Worm (Caenorhabditis elegans) whole organism, L3 larva: ENCODE results near the gene scav-3.
A peak's percentile ranks its signal among the peaks of the same experiment; 100 is the strongest.

Experiments
- ama-1 ChIP-seq: fragments of 150-350 bp; optimal IDR thresholded peaks from 2 replicates; lab custom pipeline; 2018
- ceh-28 ChIP-seq: fragments of 150-350 bp; optimal IDR thresholded peaks from 2 replicates; lab custom pipeline; 2014; ENCODE audit warnings: missing biosample characterization, missing genetic modification reagents, missing genetic modification characterization
- ceh-82 ChIP-seq: fragments of 150-350 bp; optimal IDR thresholded peaks from 2 replicates; lab custom pipeline; 2014; ENCODE audit warnings: missing biosample characterization, missing genetic modification characterization
- ceh-9 ChIP-seq: sonication (generic microtip); optimal IDR thresholded peaks from 2 replicates; lab custom pipeline; 2018; ENCODE audit warnings: missing biosample characterization, missing genetic modification characterization
- daf-12 ChIP-seq: fragments of 150-350 bp; optimal IDR thresholded peaks from 2 replicates; lab custom pipeline; 2014; ENCODE audit warnings: missing biosample characterization, missing genetic modification reagents, missing genetic modification characterization
- egl-5 ChIP-seq: fragments of 150-350 bp; optimal IDR thresholded peaks from 2 replicates; lab custom pipeline; 2017; ENCODE audit warnings: missing biosample characterization, missing genetic modification reagents, missing genetic modification characterization, inconsistent platforms
- elt-2 ChIP-seq: sonication (generic microtip); optimal IDR thresholded peaks from 2 replicates; lab custom pipeline; 2016; ENCODE audit warnings: missing genetic modification reagents, mild to moderate bottlenecking, missing genetic modification characterization, missing compliant biosample characterization
- fkh-10 ChIP-seq: sonication (generic microtip); optimal IDR thresholded peaks from 2 replicates; lab custom pipeline; 2017; ENCODE audit warnings: missing biosample characterization, missing genetic modification reagents, missing genetic modification characterization
- fkh-2 ChIP-seq: fragments of 150-350 bp; optimal IDR thresholded peaks from 2 replicates; lab custom pipeline; 2014; ENCODE audit warnings: missing biosample characterization, missing genetic modification reagents, missing genetic modification characterization
- fos-1 ChIP-seq: fragments of 150-350 bp; optimal IDR thresholded peaks from 2 replicates; lab custom pipeline; 2014; ENCODE audit warnings: missing biosample characterization, missing genetic modification characterization
- hmg-11 ChIP-seq: sonication (generic microtip); optimal IDR thresholded peaks from 2 replicates; lab custom pipeline; 2016; ENCODE audit warnings: missing genetic modification characterization, missing compliant biosample characterization
- jun-1 ChIP-seq: fragments of 150-350 bp; optimal IDR thresholded peaks from 2 replicates; lab custom pipeline; 2014; ENCODE audit warnings: missing biosample characterization, missing genetic modification reagents, missing genetic modification characterization
- lin-15B ChIP-seq: fragments of 150-350 bp; optimal IDR thresholded peaks from 2 replicates; lab custom pipeline; 2014; ENCODE audit warnings: missing biosample characterization, missing genetic modification characterization
- mdl-1 ChIP-seq: fragments of 150-350 bp; optimal IDR thresholded peaks from 2 replicates; lab custom pipeline; 2014; ENCODE audit warnings: missing biosample characterization, missing genetic modification characterization
- mml-1 ChIP-seq: fragments of 150-350 bp; sonication (generic microtip); optimal IDR thresholded peaks from 3 replicates; lab custom pipeline; 2014; ENCODE audit warnings: missing biosample characterization, missing genetic modification characterization
- nfya-1 ChIP-seq: sonication (generic microtip); optimal IDR thresholded peaks from 2 replicates; lab custom pipeline; 2017; ENCODE audit warnings: missing genetic modification characterization, mild to moderate bottlenecking, missing compliant biosample characterization, antibody characterized with exemption, moderate library complexity; ENCODE audit not compliant: insufficient read depth
- nhr-11 ChIP-seq: fragments of 150-350 bp; optimal IDR thresholded peaks from 2 replicates; lab custom pipeline; 2014; ENCODE audit warnings: missing biosample characterization, missing genetic modification characterization
- nhr-12 ChIP-seq: fragments of 150-350 bp; optimal IDR thresholded peaks from 2 replicates; lab custom pipeline; 2014; ENCODE audit warnings: missing biosample characterization, missing genetic modification characterization
- nhr-23 ChIP-seq: fragments of 150-350 bp; optimal IDR thresholded peaks from 2 replicates; lab custom pipeline; 2014; ENCODE audit warnings: missing biosample characterization, missing genetic modification reagents, missing genetic modification characterization
- nhr-237 ChIP-seq: fragments of 150-350 bp; optimal IDR thresholded peaks from 2 replicates; lab custom pipeline; 2014; ENCODE audit warnings: missing biosample characterization, missing genetic modification characterization
- nhr-25 ChIP-seq: sonication (generic microtip); optimal IDR thresholded peaks from 2 replicates; lab custom pipeline; 2017; ENCODE audit warnings: missing biosample characterization, missing genetic modification characterization
- nhr-28 ChIP-seq: fragments of 150-350 bp; optimal IDR thresholded peaks from 2 replicates; lab custom pipeline; 2014; ENCODE audit warnings: missing biosample characterization, missing genetic modification characterization
- nhr-77 ChIP-seq: fragments of 150-350 bp; optimal IDR thresholded peaks from 2 replicates; lab custom pipeline; 2014; ENCODE audit warnings: missing biosample characterization, missing genetic modification characterization
- pha-4 ChIP-seq: fragments of 150-350 bp; optimal IDR thresholded peaks from 2 replicates; lab custom pipeline; 2014; ENCODE audit warnings: missing biosample characterization, missing genetic modification reagents, missing genetic modification characterization
- pqm-1 ChIP-seq: fragments of 150-350 bp; optimal IDR thresholded peaks from 2 replicates; lab custom pipeline; 2017; ENCODE audit warnings: missing biosample characterization, missing genetic modification characterization, inconsistent platforms
- snpc-4 ChIP-seq: fragments of 150-350 bp; optimal IDR thresholded peaks from 2 replicates; lab custom pipeline; 2014; ENCODE audit warnings: missing biosample characterization, missing genetic modification characterization
- tbx-2 ChIP-seq: sonication (generic microtip); optimal IDR thresholded peaks from 2 replicates; lab custom pipeline; 2016; ENCODE audit warnings: mild to moderate bottlenecking, missing genetic modification characterization, missing compliant biosample characterization
- unc-39 ChIP-seq: sonication (generic microtip); optimal IDR thresholded peaks from 4 replicates; lab custom pipeline; 2017; ENCODE audit warnings: missing biosample characterization, missing genetic modification characterization
- unc-62 ChIP-seq: fragments of 150-350 bp; sonication (generic microtip); optimal IDR thresholded peaks from 4 replicates; lab custom pipeline; 2014; ENCODE audit warnings: missing biosample characterization, missing genetic modification reagents, missing genetic modification characterization
- zag-1 ChIP-seq: fragments of 150-350 bp; optimal IDR thresholded peaks from 2 replicates; lab custom pipeline; 2014; ENCODE audit warnings: missing biosample characterization, missing genetic modification characterization
- ztf-11 ChIP-seq: fragments of 150-350 bp; optimal IDR thresholded peaks from 2 replicates; lab custom pipeline; 2014; ENCODE audit warnings: missing biosample characterization, missing genetic modification characterization

Gene scav-3

ce11 chrIII:12425846-12426405 lies 30.7 kb downstream of the scav-3 start:
- TF ChIP-seq fkh-2 (tag; lab: Kevin White, UChicago), result no peak
- no peak for TF ChIP-seq pha-4 (tag; lab: Kevin White, UChicago)
- TF ChIP-seq nhr-12 (tag; lab: Kevin White, UChicago), result no peak
- no peak for TF ChIP-seq zag-1 (tag; lab: Kevin White, UChicago)
- no peak for TF ChIP-seq lin-15B (tag; lab: Kevin White, UChicago)
- TF ChIP-seq ceh-82, result no peak
- TF ChIP-seq ztf-11 (tag; lab: Kevin White, UChicago), result no peak
- TF ChIP-seq nhr-28, result no peak

- TF ChIP-seq fkh-2 (tag; lab: Kevin White, UChicago) (no peak), unc-39 (tag; lab: Kevin White, UChicago) (no peak), fos-1 (no peak), fkh-10 (GFP tag; lab: Kevin White, UChicago) (no peak), jun-1 (tag; lab: Kevin White, UChicago) (no peak)
These were observed 32.0 kb downstream of the scav-3 start for ce11 chrIII:12424663-12425062.

ce11 chrIII:12424066-12424465 lies 32.6 kb downstream of the scav-3 start:
- peak; percentile 42 for TF ChIP-seq snpc-4
- TF ChIP-seq hmg-11, result peak; percentile 39
- TF ChIP-seq pha-4 (tag; lab: Kevin White, UChicago), result peak; percentile 97
- TF ChIP-seq nhr-77 (tag; lab: Kevin White, UChicago), result no peak
- TF ChIP-seq nfya-1 (tag; lab: Kevin White, UChicago), result peak; percentile 15
- peak; percentile 52 for TF ChIP-seq nhr-25 (tag; lab: Kevin White, UChicago)
- TF ChIP-seq ceh-82, result no peak
- TF ChIP-seq daf-12 (tag; lab: Kevin White, UChicago), result no peak
- TF ChIP-seq jun-1 (tag; lab: Kevin White, UChicago), result peak; percentile 67
- TF ChIP-seq egl-5, result no peak
- peak; percentile 30 for TF ChIP-seq elt-2 (tag; lab: Kevin White, UChicago)
- TF ChIP-seq fkh-10 (GFP tag; lab: Kevin White, UChicago), result no peak

- TF ChIP-seq ceh-28 (tag; lab: Kevin White, UChicago), result peak; percentile 53
- no peak for TF ChIP-seq mdl-1 (tag; lab: Kevin White, UChicago)
- TF ChIP-seq fkh-10 (GFP tag; lab: Kevin White, UChicago), result no peak
- no peak for TF ChIP-seq ama-1 (lab: Kevin White, UChicago)
- TF ChIP-seq pha-4 (tag; lab: Kevin White, UChicago), result no peak
- no peak for TF ChIP-seq tbx-2 (tag; lab: Kevin White, UChicago)
- TF ChIP-seq nhr-237 (tag; lab: Kevin White, UChicago), result no peak
- no peak for TF ChIP-seq pqm-1 (tag; lab: Kevin White, UChicago)
- TF ChIP-seq nhr-23, result no peak
- TF ChIP-seq hmg-11, result peak; percentile 58
- TF ChIP-seq nhr-11, result no peak
- TF ChIP-seq unc-62 (GFP tag; lab: Kevin White, UChicago), result no peak
These were observed 34.9 kb downstream of the scav-3 start, which contains the start of gene tat-1 for ce11 chrIII:12421708-12422107. Gene tat-1 (minus strand): TSS chrIII:12421718.

- no peak for TF ChIP-seq nhr-23
- TF ChIP-seq nfya-1 (tag; lab: Kevin White, UChicago), result peak; percentile 93
- no peak for TF ChIP-seq mml-1 (tag; lab: Kevin White, UChicago)
These were observed 36.4 kb downstream of the scav-3 start for ce11 chrIII:12420256-12420655.

ce11 chrIII:12414533-12414932 lies 42.1 kb downstream of the scav-3 start:
- TF ChIP-seq nfya-1 (tag; lab: Kevin White, UChicago) (peak; percentile 91), mml-1 (tag; lab: Kevin White, UChicago) (no peak)

- TF ChIP-seq daf-12 (tag; lab: Kevin White, UChicago), result no peak
- TF ChIP-seq nhr-237 (tag; lab: Kevin White, UChicago), result no peak
- peak; percentile 98 for TF ChIP-seq ceh-28 (tag; lab: Kevin White, UChicago)
- TF ChIP-seq ceh-9 (tag; lab: Kevin White, UChicago), result no peak
- TF ChIP-seq unc-39 (tag; lab: Kevin White, UChicago), result no peak
- TF ChIP-seq pqm-1 (tag; lab: Kevin White, UChicago), result no peak
- TF ChIP-seq nhr-28, result no peak
These were observed 45.0 kb downstream of the scav-3 start for ce11 chrIII:12411668-12412067.
